Worm (Caenorhabditis elegans): Measurements from ENCODE around the gene F16G10.8.

- TF ChIP-seq fkh-10 (GFP tag; optimal IDR thresholded peaks at IDR 0.05) (no peak), daf-12 (tag; optimal IDR thresholded peaks at IDR 0.05) (no peak), pha-4 (tag; optimal IDR thresholded peaks at IDR 0.05) (no peak), elt-3 (tag; optimal IDR thresholded peaks at IDR 0.05) (no peak), nhr-237 (tag; optimal IDR thresholded peaks at IDR 0.05) (no peak), tbx-2 (tag; optimal IDR thresholded peaks at IDR 0.05) (no peak), zag-1 (tag; optimal IDR thresholded peaks at IDR 0.05) (no peak), nhr-11 (tag; optimal IDR thresholded peaks at IDR 0.05) (no peak), fkh-2 (tag; optimal IDR thresholded peaks at IDR 0.05) (no peak), nhr-12 (tag; optimal IDR thresholded peaks at IDR 0.05) (no peak)
Observed at ce11 chrII:2352546-2352945, 30.7 kb downstream of the F16G10.8 start, which contains the start of gene F43C11.10.

All from whole organism, L3 larva.